Fruit fly (Drosophila melanogaster) whole organism, embryonic: ENCODE data around the gene CG17327.

Experiments
- Atf6 ChIP-seq: fragments of 200-800 bp; sonication (Bioruptor generic); IDR thresholded peaks from 2 replicates; pipeline ENCODE4 v1.3.6; 2022; ENCODE audit warnings: missing biosample characterization, missing genetic modification characterization
- Bgb ChIP-seq: fragments of 200-800 bp; sonication (Bioruptor generic); IDR thresholded peaks from 2 replicates; pipeline ENCODE4 v1.3.6; 2022; ENCODE audit warnings: missing biosample characterization, missing genetic modification characterization; ENCODE audit not compliant: partially characterized antibody
- C15 ChIP-seq: fragments of 200-800 bp; sonication (Bioruptor generic); IDR thresholded peaks from 3 replicates; pipeline ENCODE4 v1.3.6; 2022; ENCODE audit warnings: missing biosample characterization, missing genetic modification characterization
- CG10147 ChIP-seq: fragments of 200-800 bp; sonication (Bioruptor generic); optimal IDR thresholded peaks from 2 replicates; lab custom pipeline; 2019; ENCODE audit warnings: missing biosample characterization, mild to moderate bottlenecking, missing genetic modification characterization, moderate library complexity
- CG10321 ChIP-seq: fragments of 200-800 bp; sonication (Bioruptor generic); IDR thresholded peaks from 2 replicates; pipeline ENCODE4 v1.3.6; 2022; ENCODE audit warnings: missing biosample characterization, missing genetic modification characterization
- CG11504 ChIP-seq: fragments of 200-800 bp; sonication (Bioruptor generic); optimal IDR thresholded peaks from 3 replicates; lab custom pipeline; 2019; ENCODE audit warnings: missing biosample characterization, mild to moderate bottlenecking, missing genetic modification characterization, moderate library complexity
- CG12236 ChIP-seq: fragments of 200-800 bp; sonication (Bioruptor generic); optimal IDR thresholded peaks from 2 replicates; lab custom pipeline; 2016; ENCODE audit warnings: missing biosample characterization, missing genetic modification characterization
- CG13424 ChIP-seq: fragments of 200-800 bp; sonication (Bioruptor generic); optimal IDR thresholded peaks from 2 replicates; lab custom pipeline; 2019; ENCODE audit warnings: missing biosample characterization, mild to moderate bottlenecking, missing genetic modification characterization, moderate library complexity
- CG15011 ChIP-seq: fragments of 200-800 bp; sonication (Bioruptor generic); optimal IDR thresholded peaks from 3 replicates; lab custom pipeline; 2018; ENCODE audit warnings: missing biosample characterization, mild to moderate bottlenecking, missing genetic modification characterization
- CG1647 ChIP-seq: fragments of 200-800 bp; sonication (Bioruptor generic); optimal IDR thresholded peaks from 3 replicates; lab custom pipeline; 2016; ENCODE audit warnings: missing biosample characterization, missing genetic modification characterization
- CG17385 ChIP-seq: fragments of 200-800 bp; sonication (Bioruptor generic); optimal IDR thresholded peaks from 3 replicates; lab custom pipeline; 2018; ENCODE audit warnings: missing biosample characterization, mild to moderate bottlenecking, missing genetic modification characterization
- CG17568 ChIP-seq: fragments of 200-800 bp; sonication (Bioruptor generic); optimal IDR thresholded peaks from 2 replicates; lab custom pipeline; 2018; ENCODE audit warnings: missing biosample characterization, mild to moderate bottlenecking, missing genetic modification characterization, moderate library complexity
- CG17912 ChIP-seq: fragments of 200-800 bp; sonication (Bioruptor generic); optimal IDR thresholded peaks from 2 replicates; lab custom pipeline; 2018; ENCODE audit warnings: missing biosample characterization, mild to moderate bottlenecking, missing genetic modification characterization
- CG18262 ChIP-seq: fragments of 200-800 bp; optimal IDR thresholded peaks from 3 replicates; lab custom pipeline; 2019; ENCODE audit warnings: missing biosample characterization, mild to moderate bottlenecking, missing genetic modification characterization, moderate library complexity
- CG30020 ChIP-seq: fragments of 200-800 bp; optimal IDR thresholded peaks from 2 replicates; lab custom pipeline; 2019; ENCODE audit warnings: missing biosample characterization, mild to moderate bottlenecking, missing genetic modification characterization, moderate library complexity
- CG34224 ChIP-seq: fragments of 200-800 bp; sonication (Bioruptor generic); IDR thresholded peaks from 3 replicates; pipeline ENCODE4 v1.3.6; 2022; ENCODE audit warnings: missing biosample characterization, missing genetic modification characterization; ENCODE audit not compliant: partially characterized antibody
- CG3726 ChIP-seq: fragments of 200-800 bp; sonication (Bioruptor generic); IDR thresholded peaks from 3 replicates; pipeline ENCODE4, ENCODE4 v1.3.6; 2022; ENCODE audit warnings: missing biosample characterization, missing genetic modification characterization
- CG3995 ChIP-seq: fragments of 200-800 bp; sonication (Bioruptor generic); optimal IDR thresholded peaks from 3 replicates; lab custom pipeline; 2016; ENCODE audit warnings: missing biosample characterization, missing genetic modification characterization
- CG7357 ChIP-seq: fragments of 200-800 bp; sonication (Bioruptor generic); IDR thresholded peaks from 3 replicates; pipeline ENCODE4 v1.3.6; 2022; ENCODE audit warnings: missing biosample characterization, missing genetic modification characterization
- CG7556 ChIP-seq: fragments of 200-800 bp; sonication (Bioruptor generic); optimal IDR thresholded peaks from 2 replicates; lab custom pipeline; 2017; ENCODE audit warnings: missing biosample characterization, mild to moderate bottlenecking, missing genetic modification characterization
- CG7839 ChIP-seq: fragments of 200-800 bp; sonication (Bioruptor generic); optimal IDR thresholded peaks from 3 replicates; lab custom pipeline; 2018; ENCODE audit warnings: missing biosample characterization, mild to moderate bottlenecking, missing genetic modification characterization, moderate library complexity
- CG8089 ChIP-seq: fragments of 200-800 bp; sonication (Bioruptor generic); optimal IDR thresholded peaks from 3 replicates; lab custom pipeline; 2016; ENCODE audit warnings: missing biosample characterization, missing genetic modification characterization
- CG9876 ChIP-seq: fragments of 200-800 bp; sonication (Bioruptor generic); optimal IDR thresholded peaks from 2 replicates; lab custom pipeline; 2016; ENCODE audit warnings: missing biosample characterization, missing genetic modification characterization
- Eip74EF ChIP-seq, 2 experiments: fragments of 200-800 bp in 1 of 2; fragments of >200 bp in 1 of 2; sonication (Bioruptor generic) in 1 of 2; optimal IDR thresholded peaks; 2 replicates each; lab custom pipeline; 2017 to 2019; ENCODE audit warnings: missing biosample characterization in 2 of 2, missing genetic modification characterization in 2 of 2, mild to moderate bottlenecking in 1 of 2, moderate library complexity in 1 of 2
- Hey ChIP-seq: fragments of 200-800 bp; sonication (Bioruptor generic); optimal IDR thresholded peaks from 3 replicates; lab custom pipeline; 2018; ENCODE audit warnings: missing biosample characterization, mild to moderate bottlenecking, missing genetic modification characterization
- Lim3 ChIP-seq: fragments of 200-800 bp; sonication (Bioruptor generic); IDR thresholded peaks from 2 replicates; pipeline ENCODE4 v1.3.6; 2022; ENCODE audit warnings: missing biosample characterization, missing genetic modification characterization
- MTF-1 ChIP-seq: fragments of 200-800 bp; sonication (Bioruptor generic); optimal IDR thresholded peaks from 2 replicates; lab custom pipeline; 2018; ENCODE audit warnings: missing biosample characterization, mild to moderate bottlenecking, missing genetic modification characterization, borderline replicate concordance
- Nf-YA ChIP-seq: fragments of 200-800 bp; sonication (Bioruptor generic); IDR thresholded peaks from 2 replicates; pipeline ENCODE4 v1.3.6; 2022; ENCODE audit warnings: missing biosample characterization, missing genetic modification characterization
- Vsx1 ChIP-seq: fragments of 200-800 bp; sonication (Bioruptor generic); optimal IDR thresholded peaks from 2 replicates; lab custom pipeline; 2017; ENCODE audit warnings: missing biosample characterization, mild to moderate bottlenecking, missing genetic modification characterization, missing genetic modification reagents
- ab ChIP-seq: fragments of 200-800 bp; sonication (Bioruptor generic); optimal IDR thresholded peaks from 2 replicates; lab custom pipeline; 2016; ENCODE audit warnings: missing biosample characterization, missing genetic modification characterization
- crp ChIP-seq, 2 experiments: fragments of 200-800 bp; sonication (Bioruptor generic); optimal IDR thresholded peaks; 2 replicates in 1 of 2; 3 replicates in 1 of 2; lab custom pipeline; 2017; ENCODE audit warnings: missing biosample characterization in 2 of 2, missing genetic modification characterization in 2 of 2, mild to moderate bottlenecking in 1 of 2, moderate library complexity in 1 of 2
- danr ChIP-seq: fragments of 200-800 bp; sonication (Bioruptor generic); IDR thresholded peaks from 2 replicates; pipeline ENCODE4 v1.3.6; 2022; ENCODE audit warnings: missing biosample characterization, missing genetic modification characterization
- dati ChIP-seq: fragments of 200-800 bp; sonication (Bioruptor generic); IDR thresholded peaks from 2 replicates; pipeline ENCODE4 v1.3.6; 2022; ENCODE audit warnings: missing biosample characterization, missing genetic modification characterization
- fd3F ChIP-seq: fragments of 200-800 bp; sonication (Bioruptor generic); optimal IDR thresholded peaks from 2 replicates; lab custom pipeline; 2018; ENCODE audit warnings: missing biosample characterization, mild to moderate bottlenecking, missing genetic modification characterization, moderate library complexity
- grau ChIP-seq: fragments of 200-800 bp; optimal IDR thresholded peaks from 3 replicates; lab custom pipeline; 2019; ENCODE audit warnings: missing biosample characterization, mild to moderate bottlenecking, missing genetic modification characterization, moderate library complexity
- gro ChIP-seq: fragments of 200-800 bp; sonication (Bioruptor generic); optimal IDR thresholded peaks from 2 replicates; lab custom pipeline; 2016; ENCODE audit warnings: missing biosample characterization, missing genetic modification characterization
- hkb ChIP-seq, 2 experiments: fragments of 200-800 bp in 1 of 2; fragments of >200 bp in 1 of 2; sonication (Bioruptor generic) in 1 of 2; IDR thresholded peaks in 1 of 2; optimal IDR thresholded peaks in 1 of 2; 2 replicates each; pipeline versions ENCODE4 v1.3.6 to Lab custom; 2017 to 2022; ENCODE audit warnings: missing biosample characterization in 1 of 2, missing genetic modification characterization in 1 of 2
- jumu ChIP-seq: fragments of 200-800 bp; sonication (Bioruptor generic); optimal IDR thresholded peaks from 3 replicates; lab custom pipeline; 2016; ENCODE audit warnings: missing biosample characterization, missing genetic modification characterization
- ken ChIP-seq: fragments of 200-800 bp; sonication (Bioruptor generic); IDR thresholded peaks from 3 replicates; pipeline ENCODE4 v1.3.6; 2022; ENCODE audit warnings: missing biosample characterization, missing genetic modification characterization
- lilli ChIP-seq: fragments of 200-800 bp; sonication (Bioruptor generic); optimal IDR thresholded peaks from 3 replicates; lab custom pipeline; 2016; ENCODE audit warnings: missing biosample characterization, missing genetic modification characterization
- lmd ChIP-seq: fragments of 200-800 bp; sonication (Bioruptor generic); IDR thresholded peaks from 2 replicates; pipeline ENCODE4 v1.3.6; 2022; ENCODE audit warnings: missing biosample characterization, missing genetic modification characterization
- lov ChIP-seq, 2 experiments: fragments of 200-800 bp in 1 of 2; fragments of >200 bp in 1 of 2; sonication (Bioruptor generic) in 1 of 2; IDR thresholded peaks in 1 of 2; optimal IDR thresholded peaks in 1 of 2; 2 replicates in 1 of 2; 3 replicates in 1 of 2; pipeline versions ENCODE4 v1.3.6 to Lab custom; 2017 to 2022; ENCODE audit warnings: missing biosample characterization in 1 of 2, missing genetic modification characterization in 1 of 2
- org-1 ChIP-seq: fragments of 200-800 bp; sonication (Bioruptor generic); optimal IDR thresholded peaks from 2 replicates; lab custom pipeline; 2017; ENCODE audit warnings: missing biosample characterization, missing genetic modification characterization
- ro ChIP-seq: fragments of 200-800 bp; sonication (Bioruptor generic); IDR thresholded peaks from 2 replicates; pipeline ENCODE4 v1.3.6; 2022; ENCODE audit warnings: missing biosample characterization, missing genetic modification characterization
- tin ChIP-seq: fragments of 200-800 bp; sonication (Bioruptor generic); optimal IDR thresholded peaks from 3 replicates; lab custom pipeline; 2016; ENCODE audit warnings: missing biosample characterization, missing genetic modification characterization
- yki ChIP-seq: fragments of >200 bp; optimal IDR thresholded peaks from 3 replicates; lab custom pipeline; 2018
- zen ChIP-seq: fragments of 200-800 bp; sonication (Bioruptor generic); optimal IDR thresholded peaks from 3 replicates; lab custom pipeline; 2018; ENCODE audit warnings: missing biosample characterization, mild to moderate bottlenecking, missing genetic modification characterization, moderate library complexity
- zf30C ChIP-seq: fragments of 200-800 bp; sonication (Bioruptor generic); optimal IDR thresholded peaks from 3 replicates; lab custom pipeline; 2018; ENCODE audit warnings: missing biosample characterization, mild to moderate bottlenecking, missing genetic modification characterization

The CG17327 gene

DNA sequence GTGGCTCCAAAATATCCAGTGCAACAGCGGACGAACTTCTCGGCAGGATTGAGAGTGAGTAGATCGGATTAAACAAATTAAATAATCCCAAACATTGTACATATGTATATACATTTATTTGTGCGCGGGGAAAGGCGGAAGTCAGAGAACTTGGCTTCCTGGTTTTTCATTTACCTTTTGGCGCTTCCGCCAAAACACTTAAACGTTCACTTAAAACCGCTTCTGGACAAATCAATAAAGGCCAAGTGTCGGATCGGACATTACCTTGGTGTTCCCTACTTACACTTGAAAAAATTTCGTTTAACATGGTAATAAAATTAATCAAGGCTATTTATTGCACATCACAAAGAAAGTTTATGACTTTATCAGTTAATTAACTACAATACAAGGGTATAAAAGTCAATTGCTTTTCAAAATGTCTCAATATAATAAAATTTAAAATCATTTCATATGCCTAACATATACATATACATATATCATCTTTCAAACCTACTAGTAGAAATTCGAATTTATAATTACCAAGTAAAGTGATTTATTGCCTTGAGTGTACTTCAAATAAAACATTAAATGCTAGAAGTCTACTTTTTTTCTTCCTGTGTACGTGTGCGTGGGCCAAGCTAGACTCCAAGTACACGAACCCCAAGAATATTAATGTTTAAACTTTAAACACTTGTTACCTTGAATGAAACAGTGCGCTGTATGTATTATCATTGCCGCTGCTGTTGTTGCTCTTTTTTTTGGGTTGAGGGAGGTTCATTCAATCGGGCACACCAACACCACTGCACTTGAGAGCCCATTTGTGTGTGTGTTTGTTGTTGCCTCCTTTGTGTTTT lies 16.0 kb downstream of the CG17327 start (continued):
- peak; percentile 55 for TF ChIP-seq fd3F (GFP tag; lab: Kevin White, UChicago)
- peak; percentile 83 for TF ChIP-seq CG7556
- TF ChIP-seq grau (tag; lab: Kevin White, UChicago), result peak; percentile 77
- peak; percentile 19 for TF ChIP-seq CG17568
- peak; percentile 70 for TF ChIP-seq CG15011 (GFP tag; lab: Kevin White, UChicago)
- no peak for TF ChIP-seq dati (GFP tag; lab: Robert Waterston, UW)
- no peak for TF ChIP-seq CG3726 (GFP tag; lab: Robert Waterston, UW)
- no peak for TF ChIP-seq Nf-YA
- TF ChIP-seq ro, result no peak
- peak; percentile 69 for TF ChIP-seq CG13424 (tag; lab: Kevin White, UChicago)
- peak; percentile 81 for TF ChIP-seq CG7839 (tag; lab: Kevin White, UChicago)
- no peak for TF ChIP-seq CG10147 (GFP tag; lab: Kevin White, UChicago)
- peak; percentile 54 for TF ChIP-seq CG17385 (GFP tag; lab: Kevin White, UChicago)
- no peak for TF ChIP-seq CG12236
- TF ChIP-seq lmd (GFP tag; lab: Robert Waterston, UW), result peak; percentile 62
- no peak for TF ChIP-seq CG17912 (GFP tag; lab: Kevin White, UChicago)
- peak; percentile 51 for TF ChIP-seq zen (tag; lab: Kevin White, UChicago)
- no peak for TF ChIP-seq gro
- TF ChIP-seq tin (GFP tag; lab: Kevin White, UChicago), result peak; percentile 36
- peak; percentile 85 for TF ChIP-seq CG11504 (tag; lab: Kevin White, UChicago)
- TF ChIP-seq MTF-1 (GFP tag; lab: Kevin White, UChicago), result no peak
- TF ChIP-seq crp (GFP tag; optimal IDR thresholded peaks at IDR 0.05; lab: Kevin White, UChicago), result no peak
- no peak for TF ChIP-seq CG34224 (GFP tag; lab: Robert Waterston, UW)
- TF ChIP-seq zf30C (GFP tag; lab: Kevin White, UChicago), result peak; percentile 66
- no peak for TF ChIP-seq yki (lab: Kevin White, UChicago)
- no peak for TF ChIP-seq CG30020 (tag; lab: Kevin White, UChicago)
- no peak for TF ChIP-seq Lim3
- TF ChIP-seq hkb (optimal IDR thresholded peaks at IDR 0.05; lab: Kevin White, UChicago), result no peak
- TF ChIP-seq hkb (GFP tag; IDR thresholded peaks at IDR 0.05; lab: Robert Waterston, UW), result peak; percentile 74
- no peak for TF ChIP-seq CG9876 (GFP tag; lab: Kevin White, UChicago)
- TF ChIP-seq Vsx1 (GFP tag; lab: Kevin White, UChicago), result peak; percentile 32
- TF ChIP-seq Hey (tag; lab: Kevin White, UChicago), result no peak
- no peak; the same call in 1 of the 2 replicates for TF ChIP-seq CG10321 (GFP tag; lab: Robert Waterston, UW)
- no peak for TF ChIP-seq CG3995 (GFP tag; lab: Kevin White, UChicago)
- no peak for TF ChIP-seq Bgb
- TF ChIP-seq lov (optimal IDR thresholded peaks at IDR 0.05; lab: Kevin White, UChicago), result no peak
- TF ChIP-seq lov (GFP tag; IDR thresholded peaks at IDR 0.05; lab: Robert Waterston, UW), result 0 out of 3 replicates have a peak, but pooled peaks have one; percentile 7
- TF ChIP-seq CG18262 (tag; lab: Kevin White, UChicago), result peak; percentile 77
- no peak for TF ChIP-seq ab (GFP tag; lab: Kevin White, UChicago)
- no peak for TF ChIP-seq CG8089 (GFP tag; lab: Kevin White, UChicago)
- TF ChIP-seq C15 (GFP tag; lab: Robert Waterston, UW), result no peak
- peak; percentile 37 for TF ChIP-seq org-1 (GFP tag; lab: Kevin White, UChicago)
- TF ChIP-seq Atf6 (GFP tag; lab: Robert Waterston, UW), result no peak; the same call in 1 of the 2 replicates
- TF ChIP-seq lilli, result peak; percentile 5
- peak; percentile 22 for TF ChIP-seq jumu (GFP tag; lab: Kevin White, UChicago)
- TF ChIP-seq CG1647 (GFP tag; lab: Kevin White, UChicago), result peak; percentile 11
- TF ChIP-seq ken, result peak; percentile 30; the same call in 1 of the 3 replicates
- peak; percentile 43; the same call in 1 of the 3 replicates for TF ChIP-seq CG7357 (GFP tag; lab: Robert Waterston, UW)
- peak in 1 of 2 experiments; percentile 71 for TF ChIP-seq Eip74EF (GFP tag; optimal IDR thresholded peaks at IDR 0.05; lab: Kevin White, UChicago)
- TF ChIP-seq danr, result peak; percentile 54
